Worm (Caenorhabditis elegans) whole organism, late embryonic: Measurements from ENCODE around the gene fars-3.

Experiments used
- K09A11.1 ChIP-seq: sonication (generic microtip); optimal IDR thresholded peaks from 2 replicates; lab custom pipeline; 2017; ENCODE audit warnings: antibody characterized with exemption, mild to moderate bottlenecking, missing genetic modification characterization, missing compliant biosample characterization; ENCODE audit not compliant: insufficient read depth
- dve-1 ChIP-seq: sonication (generic microtip); optimal IDR thresholded peaks from 2 replicates; lab custom pipeline; 2017; ENCODE audit warnings: antibody characterized with exemption, mild to moderate bottlenecking, missing genetic modification characterization, missing compliant biosample characterization
- hlh-8 ChIP-seq: sonication (generic microtip); optimal IDR thresholded peaks from 2 replicates; lab custom pipeline; 2016; ENCODE audit warnings: missing genotype, missing genetic modification characterization, missing compliant biosample characterization
- pqm-1 ChIP-seq: sonication (generic microtip); optimal IDR thresholded peaks from 2 replicates; lab custom pipeline; 2016; ENCODE audit warnings: missing genetic modification characterization, missing compliant biosample characterization

DNA sequence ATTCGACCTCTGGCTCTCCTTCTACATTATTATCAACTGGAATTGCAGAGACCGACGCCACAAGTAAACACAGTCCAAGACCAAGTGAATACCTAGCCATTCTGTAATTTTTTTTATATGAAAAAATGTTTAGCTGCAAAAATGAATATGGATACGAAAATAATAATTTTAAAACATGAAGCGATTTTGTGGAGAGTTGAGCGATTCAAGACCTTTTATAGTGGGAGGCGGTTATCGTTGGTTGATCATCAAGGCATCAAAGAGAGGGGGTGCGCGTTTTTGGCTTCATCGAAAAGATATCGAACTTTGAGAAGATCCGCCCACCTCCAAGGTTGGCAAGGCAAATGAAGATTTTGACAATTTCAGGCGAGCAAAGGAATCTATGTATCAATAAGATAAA lies 17.9 kb upstream of the fars-3 start, which contains the start of gene cut-3:
- TF ChIP-seq hlh-8: no peak
- no peak for TF ChIP-seq K09A11.1 (tag; lab: Kevin White, UChicago)
- no peak for TF ChIP-seq pqm-1 (tag; lab: Kevin White, UChicago)
- no peak for TF ChIP-seq dve-1 (tag; lab: Kevin White, UChicago)
